Fruit fly (Drosophila melanogaster) whole organism, pupa: ENCODE results near the gene Sas-6.

Experiments used
- CG10348 ChIP-seq: fragments of 200-800 bp; sonication (Bioruptor generic); IDR thresholded peaks from 2 replicates; pipeline ENCODE4 v1.3.6; 2022; ENCODE audit warnings: missing biosample characterization, missing genetic modification characterization
- CG12605 ChIP-seq: fragments of 200-800 bp; sonication (Bioruptor generic); IDR thresholded peaks from 2 replicates; pipeline ENCODE4 v1.3.6; 2022; ENCODE audit warnings: missing biosample characterization, missing genetic modification characterization
- CG13204 ChIP-seq: fragments of 200-800 bp; sonication (Bioruptor generic); optimal IDR thresholded peaks from 2 replicates; lab custom pipeline; 2018; ENCODE audit warnings: missing biosample characterization, mild to moderate bottlenecking, missing genetic modification characterization, moderate library complexity
- CG14655 ChIP-seq: fragments of 200-800 bp; sonication (Bioruptor generic); optimal IDR thresholded peaks from 3 replicates; lab custom pipeline; 2017; ENCODE audit warnings: mild to moderate bottlenecking, missing biosample characterization, missing genetic modification reagents, missing genetic modification characterization
- CG15710 ChIP-seq: fragments of 200-800 bp; sonication (Bioruptor generic); optimal IDR thresholded peaks from 2 replicates; lab custom pipeline; 2018; ENCODE audit warnings: missing biosample characterization, mild to moderate bottlenecking, missing genetic modification characterization, moderate library complexity
- CG17806 ChIP-seq: fragments of 200-800 bp; sonication (Bioruptor generic); optimal IDR thresholded peaks from 2 replicates; lab custom pipeline; 2018; ENCODE audit warnings: missing biosample characterization, mild to moderate bottlenecking, missing genetic modification characterization, moderate library complexity
- CG32121 ChIP-seq: fragments of 200-800 bp; sonication (Bioruptor generic); IDR thresholded peaks from 2 replicates; pipeline ENCODE4 v1.3.6; 2022; ENCODE audit warnings: missing biosample characterization, missing genetic modification characterization
- CG34367 ChIP-seq: fragments of 200-800 bp; sonication (Bioruptor generic); optimal IDR thresholded peaks from 2 replicates; lab custom pipeline; 2018; ENCODE audit warnings: missing biosample characterization, mild to moderate bottlenecking, missing genetic modification characterization
- CG4496 ChIP-seq: fragments of 200-800 bp; sonication (Bioruptor generic); IDR thresholded peaks from 3 replicates; pipeline ENCODE4 v1.3.6; 2022; ENCODE audit warnings: missing biosample characterization, missing genetic modification characterization
- CG8159 ChIP-seq: fragments of 200-800 bp; sonication (Bioruptor generic); optimal IDR thresholded peaks from 3 replicates; lab custom pipeline; 2018; ENCODE audit warnings: missing biosample characterization, mild to moderate bottlenecking, missing genetic modification characterization, moderate library complexity
- CG8301 ChIP-seq: fragments of 200-800 bp; sonication (Bioruptor generic); optimal IDR thresholded peaks from 2 replicates; lab custom pipeline; 2018; ENCODE audit warnings: missing biosample characterization, mild to moderate bottlenecking, missing genetic modification characterization
- CG9948 ChIP-seq: fragments of 200-800 bp; sonication (Bioruptor generic); optimal IDR thresholded peaks from 2 replicates; lab custom pipeline; 2018; ENCODE audit warnings: missing biosample characterization, mild to moderate bottlenecking, missing genetic modification characterization, moderate library complexity
- D1 ChIP-seq: fragments of 200-800 bp; sonication (Bioruptor generic); optimal IDR thresholded peaks from 2 replicates; lab custom pipeline; 2018; ENCODE audit warnings: missing biosample characterization, mild to moderate bottlenecking, missing genetic modification characterization, moderate library complexity
- EcR ChIP-seq: fragments of 200-800 bp; sonication (Bioruptor generic); optimal IDR thresholded peaks from 3 replicates; lab custom pipeline; 2019; ENCODE audit warnings: missing biosample characterization, missing genetic modification characterization, mild to moderate bottlenecking, moderate library complexity, missing genetic modification reagents
- Ets98B ChIP-seq: fragments of 200-800 bp; sonication (Bioruptor generic); IDR thresholded peaks from 2 replicates; pipeline ENCODE4 v1.3.6; 2022; ENCODE audit warnings: missing biosample characterization, missing genetic modification characterization
- Pif1A ChIP-seq: fragments of 200-800 bp; sonication (Bioruptor generic); optimal IDR thresholded peaks from 3 replicates; lab custom pipeline; 2016; ENCODE audit warnings: missing biosample characterization, missing genetic modification characterization
- Pif1B ChIP-seq: fragments of 200-800 bp; sonication (Bioruptor generic); optimal IDR thresholded peaks from 3 replicates; lab custom pipeline; 2016; ENCODE audit warnings: missing biosample characterization, missing genetic modification characterization
- Snoo ChIP-seq: fragments of 200-800 bp; sonication (Bioruptor generic); optimal IDR thresholded peaks from 3 replicates; lab custom pipeline; 2017; ENCODE audit warnings: missing biosample characterization, mild to moderate bottlenecking, missing genetic modification characterization, inconsistent platforms
- fd96Ca ChIP-seq: fragments of 200-800 bp; sonication (Bioruptor generic); IDR thresholded peaks from 3 replicates; pipeline ENCODE4 v1.3.6; 2022; ENCODE audit warnings: missing biosample characterization, missing genetic modification characterization
- gl ChIP-seq: fragments of 200-800 bp; sonication (Bioruptor generic); optimal IDR thresholded peaks from 2 replicates; lab custom pipeline; 2018; ENCODE audit warnings: missing biosample characterization, mild to moderate bottlenecking, missing genetic modification characterization
- rn ChIP-seq: fragments of 200-800 bp; sonication (Bioruptor generic); IDR thresholded peaks from 2 replicates; pipeline ENCODE4 v1.3.6; 2022; ENCODE audit warnings: missing biosample characterization, missing genetic modification characterization

Gene Sas-6

dm6 chr3R:30046029-30047001, 51.2 kb downstream of the Sas-6 start, which contains the start of the genes RpL32 and CG7943:
Gene RpL32, minus strand, starts transcription at chr3R:30046161.
Gene CG7943, plus strand, starts transcription at chr3R:30046470.
- TF ChIP-seq CG4496 (GFP tag; lab: Robert Waterston, UW): peak; percentile 94
- TF ChIP-seq fd96Ca: peak; percentile 95
- TF ChIP-seq Snoo (tag; lab: Kevin White, UChicago): peak; percentile 94
- TF ChIP-seq Ets98B (GFP tag; lab: Robert Waterston, UW): peak; percentile 92
- peak; percentile 84 for TF ChIP-seq CG10348 (GFP tag; lab: Robert Waterston, UW)
- TF ChIP-seq CG34367: peak; percentile 77
- peak; percentile 78 for TF ChIP-seq gl (tag; lab: Kevin White, UChicago)
- TF ChIP-seq Pif1B (GFP tag; lab: Kevin White, UChicago): peak; percentile 94
- peak; percentile 84 for TF ChIP-seq CG8159 (tag; lab: Kevin White, UChicago)
- no peak for TF ChIP-seq D1 (tag; lab: Kevin White, UChicago)
- peak; percentile 83 for TF ChIP-seq CG17806
- peak; percentile 78 for TF ChIP-seq CG12605 (GFP tag; lab: Robert Waterston, UW)
- peak; percentile 88 for TF ChIP-seq Pif1A (GFP tag; lab: Kevin White, UChicago)
- TF ChIP-seq rn (GFP tag; lab: Robert Waterston, UW): peak; percentile 73
- peak; percentile 89 for TF ChIP-seq CG32121
- peak; percentile 76 for TF ChIP-seq CG9948 (tag; lab: Kevin White, UChicago)
- peak; percentile 83 for TF ChIP-seq CG15710 (tag; lab: Kevin White, UChicago)
- no peak for TF ChIP-seq EcR (GFP tag; lab: Kevin White, UChicago)
- no peak for TF ChIP-seq CG13204 (GFP tag; lab: Kevin White, UChicago)
- TF ChIP-seq CG14655 (GFP tag; lab: Kevin White, UChicago): no peak
- TF ChIP-seq CG8301 (tag; lab: Kevin White, UChicago): peak; percentile 81
